Worm (Caenorhabditis elegans): ENCODE measurements around the gene osm-10.

DNA sequence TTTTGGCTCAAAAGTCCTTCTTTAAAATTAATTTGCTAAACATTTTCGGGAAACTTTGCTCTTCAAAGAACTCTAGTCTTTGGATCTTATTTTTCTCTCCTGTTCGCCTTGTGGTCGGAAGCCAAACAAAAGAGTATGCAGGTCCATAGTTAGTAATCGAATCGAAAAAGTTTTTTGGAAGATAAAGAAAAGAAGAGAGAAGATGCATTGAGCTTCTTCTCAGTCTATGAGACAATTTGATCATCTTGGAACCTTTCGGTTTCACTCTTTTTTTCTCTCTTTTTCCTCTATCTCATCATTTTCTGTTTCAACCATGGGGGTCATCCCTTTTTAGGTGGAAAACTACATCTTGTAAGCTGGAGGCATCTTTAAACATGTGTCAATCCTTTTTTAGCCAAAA, 10.6 kb downstream of the osm-10 start:
- TF ChIP-seq mep-1 (tag; optimal IDR thresholded peaks at IDR 0.05) (no peak), lin-13 (GFP tag; optimal IDR thresholded peaks at IDR 0.05) (no peak), unc-62 (GFP tag; optimal IDR thresholded peaks at IDR 0.05 in 1 of 2) (no peak), unc-62 (tag; optimal IDR thresholded peaks at IDR 0.05) (no peak), hlh-30 (tag; optimal IDR thresholded peaks at IDR 0.05; ENCODE audit: insufficient read depth) (no peak), ceh-28 (tag; optimal IDR thresholded peaks at IDR 0.05) (no peak), ama-1 (optimal IDR thresholded peaks at IDR 0.05) (no peak), dpl-1 (GFP tag; optimal IDR thresholded peaks at IDR 0.05) (no peak)

All from whole organism, L4 larva.